Worm (Caenorhabditis elegans): ENCODE measurements around the gene C33H5.16.

DNA sequence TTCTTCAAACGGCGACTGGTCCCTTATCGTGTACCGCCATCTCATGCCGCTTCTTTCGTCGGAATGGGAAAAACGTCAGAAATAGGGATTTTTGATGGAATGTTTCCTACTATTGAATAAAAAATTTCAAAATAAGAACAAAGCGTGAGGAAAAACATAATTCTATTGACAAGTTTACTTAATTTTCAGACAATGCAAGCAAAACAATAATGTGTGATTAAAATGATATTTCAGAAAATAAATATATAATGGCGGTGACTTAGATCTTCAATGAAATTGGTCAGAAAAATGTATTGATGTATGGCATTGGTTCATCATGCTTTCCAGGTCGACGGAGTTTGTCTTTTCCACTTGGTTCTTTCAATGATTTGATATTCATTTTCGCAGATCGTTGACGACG lies 8.4 kb downstream of the C33H5.16 start, which contains the start of gene ntp-1:
- TF ChIP-seq sma-3 (GFP tag; optimal IDR thresholded peaks at IDR 0.05) (no peak), lsy-2 (tag; optimal IDR thresholded peaks at IDR 0.05) (no peak), lin-13 (GFP tag; optimal IDR thresholded peaks at IDR 0.05) (no peak), lin-11 (tag; optimal IDR thresholded peaks at IDR 0.05) (no peak), aly-2 (tag; optimal IDR thresholded peaks at IDR 0.05) (no peak), mdl-1 (tag; optimal IDR thresholded peaks at IDR 0.05) (no peak), egl-27 (tag; optimal IDR thresholded peaks at IDR 0.05) (no peak), ama-1 (optimal IDR thresholded peaks at IDR 0.05) (no peak), nhr-129 (tag; optimal IDR thresholded peaks at IDR 0.05) (no peak)
